Fruit fly (Drosophila melanogaster): ENCODE data around the gene CG17776.

The CG17776 gene

DNA sequence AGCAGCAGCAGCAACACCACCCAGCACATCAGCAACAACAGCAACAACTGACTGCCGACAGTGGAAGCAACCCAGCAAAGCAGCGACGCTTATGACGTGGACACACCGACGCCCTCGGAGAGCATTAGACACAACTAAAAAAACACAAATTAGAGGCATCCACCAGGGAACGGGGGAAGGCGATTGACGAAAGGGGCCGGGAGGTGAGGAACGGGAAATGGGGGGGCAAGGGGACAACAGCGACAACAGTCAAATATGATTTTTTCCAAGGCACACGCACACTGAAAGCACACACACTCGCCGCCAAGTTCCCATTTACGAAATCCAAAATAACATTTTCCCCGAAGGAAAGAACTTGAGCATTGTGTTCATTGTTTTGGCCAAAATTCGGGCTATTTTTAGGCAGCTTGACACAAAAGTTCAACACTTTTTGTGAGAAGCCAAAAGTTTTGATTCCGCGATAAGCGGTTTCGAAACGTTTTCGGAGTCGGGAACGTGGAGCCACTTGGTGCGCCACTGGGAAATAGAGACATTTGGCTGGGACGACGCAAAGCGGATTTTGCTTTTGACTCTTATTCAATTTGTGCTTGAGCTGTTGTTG, 24.2 kb downstream of the CG17776 start (continued):
- TF ChIP-seq tup (GFP tag; optimal IDR thresholded peaks at IDR 0.05) (no peak), Elba2 (GFP tag; optimal IDR thresholded peaks at IDR 0.05) (no peak), jigr1 (GFP tag; IDR thresholded peaks at IDR 0.05) (no peak), CG10959 (GFP tag; IDR thresholded peaks at IDR 0.05) (no peak), CG11723 (GFP tag; optimal IDR thresholded peaks at IDR 0.05) (no peak), bowl (GFP tag; IDR thresholded peaks at IDR 0.05) (no peak), CG34422 (GFP tag; IDR thresholded peaks at IDR 0.05) (no peak), CG11247 (GFP tag; IDR thresholded peaks at IDR 0.05) (no peak), CG9215 (GFP tag; IDR thresholded peaks at IDR 0.05) (0 out of 2 replicates have a peak, but pooled peaks have one; percentile 10), Meics (GFP tag; optimal IDR thresholded peaks at IDR 0.05) (peak; percentile 27), CG8478 (optimal IDR thresholded peaks at IDR 0.05) (no peak), CG10431 (GFP tag; optimal IDR thresholded peaks at IDR 0.05) (no peak), Mes4 (GFP tag; optimal IDR thresholded peaks at IDR 0.05) (no peak), gt (GFP tag; IDR thresholded peaks at IDR 0.05) (no peak), CHES-1-like (GFP tag; optimal IDR thresholded peaks at IDR 0.05) (no peak), B-H2 (GFP tag; optimal IDR thresholded peaks at IDR 0.05) (no peak), CG9932 (GFP tag; IDR thresholded peaks at IDR 0.05) (peak; percentile 59), stc (GFP tag; IDR thresholded peaks at IDR 0.05) (no peak), CG30431 (GFP tag; optimal IDR thresholded peaks at IDR 0.05) (no peak), zfh1 (GFP tag; IDR thresholded peaks at IDR 0.05) (no peak), CG1233 (GFP tag; optimal IDR thresholded peaks at IDR 0.05) (no peak), exex (tag; optimal IDR thresholded peaks at IDR 0.05) (no peak), Chrac-16 (GFP tag; optimal IDR thresholded peaks at IDR 0.05) (no peak), YL-1 (GFP tag; optimal IDR thresholded peaks at IDR 0.05) (no peak), z (GFP tag; IDR thresholded peaks at IDR 0.05) (no peak), lbe (GFP tag; optimal IDR thresholded peaks at IDR 0.05) (no peak), CG4282 (GFP tag; optimal IDR thresholded peaks at IDR 0.05) (no peak), ftz-f1 (GFP tag; optimal IDR thresholded peaks at IDR 0.05) (no peak), CG4820 (GFP tag; optimal IDR thresholded peaks at IDR 0.05) (no peak), Dip2 (GFP tag; IDR thresholded peaks at IDR 0.05) (no peak), sd (tag; optimal IDR thresholded peaks at IDR 0.05) (no peak), CG17186 (GFP tag; optimal IDR thresholded peaks at IDR 0.05) (no peak), oc (tag; optimal IDR thresholded peaks at IDR 0.05) (no peak), zen (tag; optimal IDR thresholded peaks at IDR 0.05) (no peak), ems (GFP tag; optimal IDR thresholded peaks at IDR 0.05) (no peak), sqz (GFP tag; optimal IDR thresholded peaks at IDR 0.05) (no peak), D (optimal IDR thresholded peaks at IDR 0.05) (no peak), D (GFP tag; optimal IDR thresholded peaks at IDR 0.05) (no peak), hb (GFP tag; IDR thresholded peaks at IDR 0.05; ENCODE audit: partially characterized antibody) (no peak), mam (GFP tag; optimal IDR thresholded peaks at IDR 0.05) (peak; percentile 17)

DNA sequence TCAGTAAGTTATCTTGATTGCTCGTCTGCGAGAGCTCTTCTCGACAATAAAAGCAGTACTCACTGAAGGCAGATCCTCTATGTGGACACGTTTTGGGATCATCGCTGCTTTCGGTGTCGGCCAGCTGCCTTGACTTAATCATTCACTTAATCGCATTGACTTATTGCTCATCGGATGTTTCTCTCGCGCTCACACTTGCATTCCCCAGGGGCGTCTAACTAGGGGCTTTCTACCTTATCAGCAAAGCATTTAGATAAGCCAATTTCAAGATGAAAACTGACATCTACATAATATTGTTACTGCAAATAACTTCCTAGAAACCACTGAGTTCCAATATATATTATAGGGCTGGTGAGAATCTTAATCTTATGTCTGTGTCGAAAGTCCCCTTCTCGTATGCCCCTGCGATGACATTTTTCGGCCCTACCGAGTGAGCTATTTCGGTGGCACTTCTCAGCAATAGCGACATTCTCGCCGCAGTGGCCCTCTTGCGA, 27.8 kb downstream of the CG17776 start:
- peak; percentile 14 for TF ChIP-seq Blimp-1 (GFP tag; optimal IDR thresholded peaks at IDR 0.05)
- TF ChIP-seq Med (GFP tag): peak; percentile 25
- no peak for TF ChIP-seq CG11398 (GFP tag; optimal IDR thresholded peaks at IDR 0.05)
- TF ChIP-seq CG11504 (tag; optimal IDR thresholded peaks at IDR 0.05): peak; percentile 6
- TF ChIP-seq Rfx (GFP tag; IDR thresholded peaks at IDR 0.05): no peak
- no peak for TF ChIP-seq CG34376 (GFP tag; optimal IDR thresholded peaks at IDR 0.05)
